Fruit fly (Drosophila melanogaster): ENCODE measurements around the gene OtopLa.

Gene OtopLa

dm6 chrX:5648437-5648959 lies at the start of gene OtopLa (continued):
- TF ChIP-seq CG9797 (GFP tag; optimal IDR thresholded peaks at IDR 0.05) (no peak), CG4282 (GFP tag; optimal IDR thresholded peaks at IDR 0.05) (no peak), zen (tag; optimal IDR thresholded peaks at IDR 0.05) (peak; percentile 71), CG17186 (GFP tag; optimal IDR thresholded peaks at IDR 0.05) (peak; percentile 24), CG12071 (GFP tag; optimal IDR thresholded peaks at IDR 0.05) (peak; percentile 74), repo (GFP tag; optimal IDR thresholded peaks at IDR 0.05) (peak; percentile 63), Nf-YA (GFP tag; IDR thresholded peaks at IDR 0.05) (peak; percentile 84), caup (GFP tag; optimal IDR thresholded peaks at IDR 0.05; ENCODE audit: severe bottlenecking) (peak; percentile 78), CG12391 (tag; optimal IDR thresholded peaks at IDR 0.05) (peak; percentile 84), pnt (GFP tag; optimal IDR thresholded peaks at IDR 0.05) (peak; percentile 83), knrl (GFP tag; IDR thresholded peaks at IDR 0.05; ENCODE audit: partially characterized antibody) (no peak), CG18599 (GFP tag; optimal IDR thresholded peaks at IDR 0.05) (peak; percentile 90), tll (GFP tag; optimal IDR thresholded peaks at IDR 0.05) (no peak), Fer1 (GFP tag; optimal IDR thresholded peaks at IDR 0.05) (peak; percentile 87), ab (GFP tag; optimal IDR thresholded peaks at IDR 0.05) (peak; percentile 31), CG18011 (GFP tag; optimal IDR thresholded peaks at IDR 0.05) (peak; percentile 20), Ets65A (GFP tag) (peak; percentile 97), CG17802 (tag; optimal IDR thresholded peaks at IDR 0.05) (peak; percentile 73), CG4707 (GFP tag; optimal IDR thresholded peaks at IDR 0.05) (peak; percentile 74), CG34376 (GFP tag; optimal IDR thresholded peaks at IDR 0.05) (peak; percentile 42), Hsf (GFP tag; optimal IDR thresholded peaks at IDR 0.05) (peak; percentile 82), CG10366 (GFP tag; IDR thresholded peaks at IDR 0.05) (peak; percentile 87), CG3163 (GFP tag; optimal IDR thresholded peaks at IDR 0.05) (peak; percentile 61), bigmax (GFP tag; optimal IDR thresholded peaks at IDR 0.05) (no peak), CG2202 (tag; optimal IDR thresholded peaks at IDR 0.05) (peak; percentile 77), Dbx (GFP tag; IDR thresholded peaks at IDR 0.05) (peak; percentile 79), wek (GFP tag; optimal IDR thresholded peaks at IDR 0.05) (peak; percentile 58), chm (GFP tag; IDR thresholded peaks at IDR 0.05) (peak; percentile 86), CG7357 (GFP tag; IDR thresholded peaks at IDR 0.05) (peak; percentile 58; the same call in 1 of the 3 replicates), trh (GFP tag; optimal IDR thresholded peaks at IDR 0.05) (peak; percentile 37), CG3838 (GFP tag; optimal IDR thresholded peaks at IDR 0.05) (peak; percentile 18), CG12659 (GFP tag; optimal IDR thresholded peaks at IDR 0.05) (peak; percentile 78), CG1603 (tag; optimal IDR thresholded peaks at IDR 0.05) (peak; percentile 84), HLH54F (GFP tag; optimal IDR thresholded peaks at IDR 0.05) (peak; percentile 52), MESR4 (GFP tag; optimal IDR thresholded peaks at IDR 0.05) (peak; percentile 15), Deaf1 (tag; optimal IDR thresholded peaks at IDR 0.05) (peak; percentile 54), bsh (GFP tag; optimal IDR thresholded peaks at IDR 0.05) (peak; percentile 8 to 90), CG7786 (GFP tag; optimal IDR thresholded peaks at IDR 0.05) (peak; percentile 72), Blimp-1 (GFP tag; optimal IDR thresholded peaks at IDR 0.05) (peak; percentile 85), B-H2 (GFP tag; optimal IDR thresholded peaks at IDR 0.05) (no peak), seq (GFP tag; IDR thresholded peaks at IDR 0.05) (peak; percentile 83), CG14667 (GFP tag; IDR thresholded peaks at IDR 0.05) (peak; percentile 85), toy (GFP tag; IDR thresholded peaks at IDR 0.05) (peak; percentile 46; the same call in 1 of the 2 replicates), Lpt (GFP tag; optimal IDR thresholded peaks at IDR 0.05) (no peak), CG12236 (GFP tag; optimal IDR thresholded peaks at IDR 0.05) (peak; percentile 62), CG13894 (tag; optimal IDR thresholded peaks at IDR 0.05) (peak; percentile 54), dimm (GFP tag; IDR thresholded peaks at IDR 0.05) (peak; percentile 59), Elba2 (GFP tag; optimal IDR thresholded peaks at IDR 0.05) (no peak), PHDP (tag; optimal IDR thresholded peaks at IDR 0.05) (peak; percentile 86), CG8478 (optimal IDR thresholded peaks at IDR 0.05) (no peak)
